Worm (Caenorhabditis elegans): ENCODE data around the gene C04B4.4.
"Not testable (repeated sequence)": the region's sequence is repeated elsewhere in the genome, so short reads cannot be mapped to it uniquely, and the experiment has no call there.

The C04B4.4 gene

ce11 chrX:12288254-12288653, 2.4 kb upstream of the C04B4.4 start, which contains the start of gene C04B4.5:
Gene C04B4.5, minus strand, starts transcription at chrX:12288354.
- no peak for TF ChIP-seq hmg-4 (GFP tag; optimal IDR thresholded peaks at IDR 0.05)
- TF ChIP-seq pes-1 (GFP tag; IDR thresholded peaks at IDR 0.05) = no peak
- TF ChIP-seq aly-1 (tag; optimal IDR thresholded peaks at IDR 0.05) = no peak
- no peak for TF ChIP-seq ceh-36 (tag; optimal IDR thresholded peaks at IDR 0.05)
- TF ChIP-seq hnd-1 (tag; optimal IDR thresholded peaks at IDR 0.05) = no peak
- no peak for TF ChIP-seq sea-1 (GFP tag; conservative IDR thresholded peaks at IDR 0.05)
- no peak for TF ChIP-seq tra-4 (tag; optimal IDR thresholded peaks at IDR 0.05)
- TF ChIP-seq ama-1 (optimal IDR thresholded peaks at IDR 0.05) = no peak
- TF ChIP-seq F13C5.2 (tag; optimal IDR thresholded peaks at IDR 0.05) = no peak
- no peak for TF ChIP-seq B0310.2 (tag; optimal IDR thresholded peaks at IDR 0.05)
- no peak for TF ChIP-seq tbx-11 (GFP tag; IDR thresholded peaks at IDR 0.05)
- no peak for TF ChIP-seq ets-7 (tag; optimal IDR thresholded peaks at IDR 0.05)
- TF ChIP-seq ceh-13 (GFP tag; optimal IDR thresholded peaks at IDR 0.05) = no peak
- no peak for TF ChIP-seq tbx-37 (GFP tag; conservative IDR thresholded peaks at IDR 0.05)
- no peak for TF ChIP-seq scrt-1 (GFP tag; IDR thresholded peaks at IDR 0.05)
- no peak for TF ChIP-seq flt-1 (GFP tag; IDR thresholded peaks at IDR 0.05)

DNA sequence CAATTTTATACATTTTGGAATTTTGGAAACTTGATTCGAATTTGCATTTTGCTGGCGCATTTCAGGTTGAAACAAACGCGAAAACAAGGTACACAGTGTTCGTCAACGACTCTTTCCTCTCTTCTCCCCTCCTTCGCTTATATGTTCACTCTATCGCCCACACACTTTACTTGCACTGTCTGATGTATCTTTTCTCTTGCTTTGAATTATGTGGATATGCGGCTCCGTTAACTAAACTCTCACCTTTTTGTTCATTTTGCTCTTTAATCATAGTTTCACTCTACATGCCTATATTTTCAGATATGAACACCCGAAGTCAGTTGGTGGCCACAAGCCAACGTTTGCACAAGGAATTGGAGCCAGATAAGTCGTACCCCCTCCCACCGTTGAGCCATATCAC, 3.6 kb downstream of the C04B4.4 start, which contains the start of gene W06D11.1:
TSS of gene W06D11.1 (plus strand) at position 301 of the 400 bp plus-strand sequence.
- no peak for TF ChIP-seq aly-1 (tag; optimal IDR thresholded peaks at IDR 0.05)

DNA sequence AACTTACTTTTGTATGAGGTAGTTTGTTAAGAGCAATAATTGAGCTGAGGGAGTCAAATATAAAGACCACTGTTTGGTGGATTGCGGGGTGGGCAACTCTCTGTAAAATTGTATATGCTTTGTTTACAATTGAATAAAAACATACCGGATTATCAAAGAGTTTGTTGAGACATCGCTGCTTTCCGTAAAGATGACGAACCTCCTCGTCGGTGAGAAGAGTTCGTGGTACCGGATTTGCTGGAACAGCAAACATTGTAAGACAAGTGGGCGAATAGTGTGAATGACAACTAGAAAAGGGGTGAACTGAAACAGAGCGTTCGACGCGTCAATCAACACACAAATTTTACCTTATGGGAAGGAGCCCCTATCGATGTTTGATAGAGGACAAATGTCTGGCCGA, 5.8 kb downstream of the C04B4.4 start, which contains the start of gene W06D11.2:
TSS of gene W06D11.2 (minus strand) at position 339 of the 400 bp plus-strand sequence.
- no peak for TF ChIP-seq ets-7 (tag; optimal IDR thresholded peaks at IDR 0.05)
- no peak for TF ChIP-seq hnd-1 (tag; optimal IDR thresholded peaks at IDR 0.05)
- no peak for TF ChIP-seq pes-1 (GFP tag; IDR thresholded peaks at IDR 0.05)
- TF ChIP-seq flt-1 (GFP tag; IDR thresholded peaks at IDR 0.05) = no peak
- no peak for TF ChIP-seq sea-1 (GFP tag; conservative IDR thresholded peaks at IDR 0.05)
- no peak for TF ChIP-seq hmbx-1 (tag; optimal IDR thresholded peaks at IDR 0.05)
- no peak for TF ChIP-seq tbx-37 (GFP tag; conservative IDR thresholded peaks at IDR 0.05)
- no peak for TF ChIP-seq tra-4 (tag; optimal IDR thresholded peaks at IDR 0.05)
- TF ChIP-seq ama-1 (optimal IDR thresholded peaks at IDR 0.05) = no peak
- no peak for TF ChIP-seq scrt-1 (GFP tag; IDR thresholded peaks at IDR 0.05)
- no peak for TF ChIP-seq aly-1 (tag; optimal IDR thresholded peaks at IDR 0.05)
- no peak for TF ChIP-seq B0310.2 (tag; optimal IDR thresholded peaks at IDR 0.05)

DNA sequence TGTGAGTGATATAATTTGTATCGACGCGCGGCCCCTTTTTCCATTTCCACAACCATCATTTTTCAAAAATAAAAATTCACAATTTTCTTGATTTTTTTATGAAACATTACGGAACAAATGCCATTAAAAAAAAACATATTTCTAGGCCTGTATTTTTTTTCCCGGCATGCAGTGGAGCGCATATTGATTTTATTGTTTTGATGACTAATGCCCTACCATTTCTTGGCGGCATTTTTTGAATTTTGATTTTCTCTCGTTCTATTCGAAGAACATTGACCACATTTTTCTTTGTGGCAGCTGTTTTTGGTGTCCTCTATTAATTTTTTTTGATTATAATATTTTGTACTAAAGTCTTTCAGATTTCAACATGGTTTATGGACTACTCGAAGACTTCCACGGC, 7.7 kb downstream of the C04B4.4 start, which contains the start of gene W06D11.3:
TSS of gene W06D11.3 (plus strand) at position 360 of the 400 bp plus-strand sequence.
- TF ChIP-seq F13C5.2 (tag; optimal IDR thresholded peaks at IDR 0.05) (no peak), hmbx-1 (tag; optimal IDR thresholded peaks at IDR 0.05) (no peak), tbx-11 (GFP tag; IDR thresholded peaks at IDR 0.05) (no peak)

- TF ChIP-seq ceh-36 (tag; optimal IDR thresholded peaks at IDR 0.05) (no peak), B0310.2 (tag; optimal IDR thresholded peaks at IDR 0.05) (no peak), pes-1 (GFP tag; IDR thresholded peaks at IDR 0.05) (no peak), tbx-11 (GFP tag; IDR thresholded peaks at IDR 0.05) (no peak), hmbx-1 (tag; optimal IDR thresholded peaks at IDR 0.05) (no peak), sea-1 (GFP tag; conservative IDR thresholded peaks at IDR 0.05) (no peak)
Measured at ce11 chrX:12299834-12300233, 9.2 kb downstream of the C04B4.4 start, which contains the start of gene W06D11.5. Gene W06D11.5, plus strand, starts transcription at chrX:12300134.

ce11 chrX:12302755-12303154, 12.1 kb downstream of the C04B4.4 start, which contains the start of gene dot-1.3:
Gene dot-1.3, minus strand, starts transcription at chrX:12302855.
- TF ChIP-seq aly-1 (tag; optimal IDR thresholded peaks at IDR 0.05); flt-1 (GFP tag; IDR thresholded peaks at IDR 0.05); ceh-36 (tag; optimal IDR thresholded peaks at IDR 0.05): not testable (repeated sequence)

DNA sequence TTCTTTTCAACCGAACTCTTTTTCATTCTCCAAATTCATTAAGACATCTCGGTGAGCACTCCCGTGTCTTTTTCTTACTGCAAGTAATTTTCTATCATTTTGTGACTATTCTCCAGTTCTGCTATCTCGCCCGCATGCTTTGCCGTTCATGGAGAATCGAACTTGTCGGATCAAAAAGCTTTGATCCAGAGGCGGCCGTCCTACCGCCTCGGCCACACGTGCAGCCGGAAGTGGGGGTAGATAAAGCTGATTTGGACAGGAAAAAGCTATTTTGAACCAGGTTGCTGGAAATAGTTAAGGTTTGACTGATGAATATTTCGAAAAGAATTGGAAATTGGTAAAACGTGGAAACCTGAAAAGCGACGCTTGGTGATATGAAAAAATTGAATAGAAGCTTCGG, 13.6 kb downstream of the C04B4.4 start:
- no peak for TF ChIP-seq ceh-13 (GFP tag; optimal IDR thresholded peaks at IDR 0.05)
- TF ChIP-seq ama-1 (optimal IDR thresholded peaks at IDR 0.05) = no peak
- no peak for TF ChIP-seq tbx-11 (GFP tag; IDR thresholded peaks at IDR 0.05)
- TF ChIP-seq hmg-4 (GFP tag; optimal IDR thresholded peaks at IDR 0.05) = no peak
- TF ChIP-seq ceh-36 (tag; optimal IDR thresholded peaks at IDR 0.05) = no peak
- TF ChIP-seq tra-4 (tag; optimal IDR thresholded peaks at IDR 0.05) = no peak
- TF ChIP-seq B0310.2 (tag; optimal IDR thresholded peaks at IDR 0.05) = no peak
- TF ChIP-seq sea-1 (GFP tag; conservative IDR thresholded peaks at IDR 0.05) = no peak
- TF ChIP-seq hnd-1 (tag; optimal IDR thresholded peaks at IDR 0.05) = no peak
- TF ChIP-seq F13C5.2 (tag; optimal IDR thresholded peaks at IDR 0.05) = no peak

DNA sequence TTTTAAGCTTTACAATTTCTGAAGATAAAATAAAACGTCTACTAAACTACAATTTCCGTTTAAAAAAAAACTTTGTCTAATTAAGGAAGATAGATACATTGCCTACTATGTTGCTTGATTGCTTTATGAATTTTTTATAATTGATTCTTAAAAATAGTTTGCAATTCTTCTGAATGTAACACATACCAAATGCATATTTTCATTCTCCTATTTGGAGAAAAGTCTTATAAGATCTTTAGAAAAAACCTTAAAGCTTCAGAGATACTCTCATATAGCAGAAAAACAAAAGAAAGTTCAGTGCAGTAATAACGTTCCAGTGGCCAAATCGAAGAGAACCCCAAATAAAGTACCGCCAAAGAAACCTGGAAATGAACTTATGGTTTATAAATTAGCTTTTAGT, 15.9 kb downstream of the C04B4.4 start, which contains the start of gene phf-32:
TSS of gene phf-32 (plus strand) at position 301 of the 400 bp plus-strand sequence.
- TF ChIP-seq flt-1 (GFP tag; IDR thresholded peaks at IDR 0.05) (no peak), scrt-1 (GFP tag; IDR thresholded peaks at IDR 0.05) (no peak), ets-7 (tag; optimal IDR thresholded peaks at IDR 0.05) (no peak), pes-1 (GFP tag; IDR thresholded peaks at IDR 0.05) (no peak), ama-1 (optimal IDR thresholded peaks at IDR 0.05) (no peak), tra-4 (tag; optimal IDR thresholded peaks at IDR 0.05) (no peak), sea-1 (GFP tag; conservative IDR thresholded peaks at IDR 0.05) (no peak), hmg-4 (GFP tag; optimal IDR thresholded peaks at IDR 0.05) (no peak), tbx-11 (GFP tag; IDR thresholded peaks at IDR 0.05) (no peak), ceh-36 (tag; optimal IDR thresholded peaks at IDR 0.05) (no peak), aly-1 (tag; optimal IDR thresholded peaks at IDR 0.05) (no peak), hnd-1 (tag; optimal IDR thresholded peaks at IDR 0.05) (no peak), ceh-13 (GFP tag; optimal IDR thresholded peaks at IDR 0.05) (no peak), hmbx-1 (tag; optimal IDR thresholded peaks at IDR 0.05) (no peak), tbx-37 (GFP tag; conservative IDR thresholded peaks at IDR 0.05) (no peak)
